Fruit fly (Drosophila melanogaster) whole organism, embryonic: Measurements from ENCODE around the gene CG9297.

Experiments used
- B-H2 ChIP-seq: fragments of 200-800 bp; sonication (Bioruptor generic); optimal IDR thresholded peaks from 2 replicates; lab custom pipeline; 2018; ENCODE audit warnings: missing biosample characterization, mild to moderate bottlenecking, missing genetic modification characterization
- Bdp1 ChIP-seq: fragments of 200-800 bp; sonication (Bioruptor generic); optimal IDR thresholded peaks from 3 replicates; lab custom pipeline; 2016; ENCODE audit warnings: missing biosample characterization, missing genetic modification characterization
- CG11695 ChIP-seq: fragments of 200-800 bp; sonication (Bioruptor generic); IDR thresholded peaks from 3 replicates; pipeline ENCODE4 v1.3.6; 2022; ENCODE audit warnings: missing biosample characterization, missing genetic modification characterization
- CG13287 ChIP-seq: fragments of 200-800 bp; sonication (Bioruptor generic); IDR thresholded peaks from 2 replicates; pipeline ENCODE4 v1.3.6; 2022; ENCODE audit warnings: missing biosample characterization, missing genetic modification characterization; ENCODE audit not compliant: partially characterized antibody
- CG13775 ChIP-seq: fragments of 200-800 bp; sonication (Bioruptor generic); optimal IDR thresholded peaks from 3 replicates; lab custom pipeline; 2017; ENCODE audit warnings: missing biosample characterization, mild to moderate bottlenecking, missing genetic modification characterization
- CG15601 ChIP-seq: fragments of 200-800 bp; sonication (Bioruptor generic); optimal IDR thresholded peaks from 3 replicates; lab custom pipeline; 2019; ENCODE audit warnings: missing biosample characterization, mild to moderate bottlenecking, missing genetic modification characterization, moderate library complexity
- CG16863 ChIP-seq: fragments of 200-800 bp; sonication (Bioruptor generic); optimal IDR thresholded peaks from 3 replicates; lab custom pipeline; 2016; ENCODE audit warnings: missing biosample characterization, missing genetic modification characterization
- CG17328 ChIP-seq: fragments of 200-800 bp; sonication (Bioruptor generic); IDR thresholded peaks from 2 replicates; pipeline ENCODE4 v1.3.6; 2022; ENCODE audit warnings: missing biosample characterization, missing genetic modification characterization
- CG17568 ChIP-seq: fragments of 200-800 bp; sonication (Bioruptor generic); optimal IDR thresholded peaks from 2 replicates; lab custom pipeline; 2018; ENCODE audit warnings: missing biosample characterization, mild to moderate bottlenecking, missing genetic modification characterization, moderate library complexity
- CG17612 ChIP-seq: fragments of 200-800 bp; sonication (Bioruptor generic); IDR thresholded peaks from 2 replicates; pipeline ENCODE4 v1.3.6; 2022; ENCODE audit warnings: missing biosample characterization, missing genetic modification characterization
- CG1832 ChIP-seq: fragments of 200-800 bp; sonication (Bioruptor generic); optimal IDR thresholded peaks from 2 replicates; lab custom pipeline; 2017; ENCODE audit warnings: missing biosample characterization, mild to moderate bottlenecking, missing genetic modification characterization, inconsistent platforms
- CG18619 ChIP-seq: fragments of 200-800 bp; sonication (Bioruptor generic); optimal IDR thresholded peaks from 3 replicates; lab custom pipeline; 2017; ENCODE audit warnings: missing biosample characterization, mild to moderate bottlenecking, missing genetic modification characterization
- CG3065 ChIP-seq: fragments of 200-800 bp; sonication (Bioruptor generic); optimal IDR thresholded peaks from 2 replicates; lab custom pipeline; 2016; ENCODE audit warnings: missing biosample characterization, missing genetic modification characterization
- CG32772 ChIP-seq: fragments of 200-800 bp; sonication (Bioruptor generic); IDR thresholded peaks from 2 replicates; pipeline ENCODE4 v1.3.6; 2022; ENCODE audit warnings: missing biosample characterization, missing genetic modification characterization
- CG3407 ChIP-seq: fragments of 200-800 bp; sonication (Bioruptor generic); optimal IDR thresholded peaks from 2 replicates; lab custom pipeline; 2018; ENCODE audit warnings: missing biosample characterization, mild to moderate bottlenecking, missing genetic modification characterization
- CG3838 ChIP-seq: fragments of 200-800 bp; sonication (Bioruptor generic); optimal IDR thresholded peaks from 3 replicates; lab custom pipeline; 2016; ENCODE audit warnings: missing biosample characterization, missing genetic modification characterization
- CG42726 ChIP-seq: fragments of 200-800 bp; sonication (Bioruptor generic); IDR thresholded peaks from 2 replicates; pipeline ENCODE4 v1.3.6; 2022; ENCODE audit warnings: missing biosample characterization, missing genetic modification characterization; ENCODE audit not compliant: partially characterized antibody
- CG4404 ChIP-seq: fragments of 200-800 bp; sonication (Bioruptor generic); IDR thresholded peaks from 2 replicates; pipeline ENCODE4 v1.3.6; 2022; ENCODE audit warnings: missing biosample characterization, missing genetic modification characterization
- CG4820 ChIP-seq: fragments of 200-800 bp; sonication (Bioruptor generic); optimal IDR thresholded peaks from 3 replicates; lab custom pipeline; 2016; ENCODE audit warnings: missing biosample characterization, missing genetic modification characterization
- CG6654 ChIP-seq: fragments of 200-800 bp; sonication (Bioruptor generic); optimal IDR thresholded peaks from 2 replicates; lab custom pipeline; 2017; ENCODE audit warnings: missing biosample characterization, mild to moderate bottlenecking, missing genetic modification characterization
- CG7357 ChIP-seq: fragments of 200-800 bp; sonication (Bioruptor generic); IDR thresholded peaks from 3 replicates; pipeline ENCODE4 v1.3.6; 2022; ENCODE audit warnings: missing biosample characterization, missing genetic modification characterization
- CG7987 ChIP-seq: fragments of 200-800 bp; sonication (Bioruptor generic); optimal IDR thresholded peaks from 2 replicates; lab custom pipeline; 2018; ENCODE audit warnings: missing biosample characterization, mild to moderate bottlenecking, missing genetic modification characterization, moderate library complexity
- CrebB ChIP-seq: fragments of 200-800 bp; sonication (Bioruptor generic); optimal IDR thresholded peaks from 3 replicates; lab custom pipeline; 2018; ENCODE audit warnings: missing biosample characterization, mild to moderate bottlenecking, missing genetic modification characterization
- Dref ChIP-seq: fragments of 200-800 bp; sonication (Bioruptor generic); IDR thresholded peaks from 2 replicates; pipeline ENCODE4 v1.3.6; 2022; ENCODE audit warnings: missing biosample characterization, missing genetic modification characterization
- ERR ChIP-seq: fragments of 200-800 bp; sonication (Bioruptor generic); optimal IDR thresholded peaks from 2 replicates; lab custom pipeline; 2016; ENCODE audit warnings: missing biosample characterization, missing genetic modification characterization
- H15 ChIP-seq: fragments of 200-800 bp; sonication (Bioruptor generic); IDR thresholded peaks from 3 replicates; pipeline ENCODE4 v1.3.6; 2022; ENCODE audit warnings: missing biosample characterization, missing genetic modification characterization
- HmgD ChIP-seq: fragments of 200-800 bp; sonication (Bioruptor generic); optimal IDR thresholded peaks from 3 replicates; lab custom pipeline; 2016; ENCODE audit warnings: missing biosample characterization, missing genetic modification characterization
- MTF-1 ChIP-seq: fragments of 200-800 bp; sonication (Bioruptor generic); optimal IDR thresholded peaks from 2 replicates; lab custom pipeline; 2018; ENCODE audit warnings: missing biosample characterization, mild to moderate bottlenecking, missing genetic modification characterization, borderline replicate concordance
- Pdp1 ChIP-seq, 2 experiments: fragments of 200-800 bp; sonication (Bioruptor generic); optimal IDR thresholded peaks; 3 replicates each; lab custom pipeline; 2016; ENCODE audit warnings: missing biosample characterization in 2 of 2, missing genetic modification characterization in 2 of 2, mild to moderate bottlenecking in 1 of 2, moderate library complexity in 1 of 2
- Sox100B ChIP-seq: fragments of 200-800 bp; sonication (Bioruptor generic); optimal IDR thresholded peaks from 3 replicates; lab custom pipeline; 2018; ENCODE audit warnings: missing biosample characterization, mild to moderate bottlenecking, missing genetic modification characterization
- Sry-β ChIP-seq: fragments of 200-800 bp; sonication (Bioruptor generic); optimal IDR thresholded peaks from 2 replicates; lab custom pipeline; 2018; ENCODE audit warnings: missing biosample characterization, mild to moderate bottlenecking, missing genetic modification characterization, moderate library complexity
- Vsx1 ChIP-seq: fragments of 200-800 bp; sonication (Bioruptor generic); optimal IDR thresholded peaks from 2 replicates; lab custom pipeline; 2017; ENCODE audit warnings: missing biosample characterization, mild to moderate bottlenecking, missing genetic modification characterization, missing genetic modification reagents
- ab ChIP-seq: fragments of 200-800 bp; sonication (Bioruptor generic); optimal IDR thresholded peaks from 2 replicates; lab custom pipeline; 2016; ENCODE audit warnings: missing biosample characterization, missing genetic modification characterization
- bigmax ChIP-seq: fragments of 200-800 bp; sonication (Bioruptor generic); optimal IDR thresholded peaks from 2 replicates; lab custom pipeline; 2018; ENCODE audit warnings: missing biosample characterization, mild to moderate bottlenecking, missing genetic modification characterization
- bowl ChIP-seq: fragments of 200-800 bp; sonication (Bioruptor generic); IDR thresholded peaks from 2 replicates; pipeline ENCODE4 v1.3.6; 2022; ENCODE audit warnings: missing biosample characterization, missing genetic modification characterization
- dati ChIP-seq: fragments of 200-800 bp; sonication (Bioruptor generic); IDR thresholded peaks from 2 replicates; pipeline ENCODE4 v1.3.6; 2022; ENCODE audit warnings: missing biosample characterization, missing genetic modification characterization
- dm ChIP-seq: fragments of 200-800 bp; sonication (Bioruptor generic); optimal IDR thresholded peaks from 3 replicates; lab custom pipeline; 2016; ENCODE audit warnings: missing biosample characterization, missing genetic modification characterization
- fu2 ChIP-seq: fragments of 200-800 bp; sonication (Bioruptor generic); optimal IDR thresholded peaks from 2 replicates; lab custom pipeline; 2016; ENCODE audit warnings: missing biosample characterization, missing genetic modification characterization
- gcm2 ChIP-seq: fragments of 200-800 bp; sonication (Bioruptor generic); optimal IDR thresholded peaks from 2 replicates; lab custom pipeline; 2016; ENCODE audit warnings: missing biosample characterization, missing genetic modification characterization
- kah ChIP-seq: fragments of 200-800 bp; sonication (Bioruptor generic); optimal IDR thresholded peaks from 2 replicates; lab custom pipeline; 2018; ENCODE audit warnings: missing biosample characterization, mild to moderate bottlenecking, missing genetic modification characterization
- ken ChIP-seq: fragments of 200-800 bp; sonication (Bioruptor generic); IDR thresholded peaks from 3 replicates; pipeline ENCODE4 v1.3.6; 2022; ENCODE audit warnings: missing biosample characterization, missing genetic modification characterization
- lov ChIP-seq, 2 experiments: fragments of 200-800 bp in 1 of 2; fragments of >200 bp in 1 of 2; sonication (Bioruptor generic) in 1 of 2; IDR thresholded peaks in 1 of 2; optimal IDR thresholded peaks in 1 of 2; 2 replicates in 1 of 2; 3 replicates in 1 of 2; pipeline versions ENCODE4 v1.3.6 to Lab custom; 2017 to 2022; ENCODE audit warnings: missing biosample characterization in 1 of 2, missing genetic modification characterization in 1 of 2
- otp ChIP-seq: fragments of 200-800 bp; sonication (Bioruptor generic); IDR thresholded peaks from 3 replicates; pipeline ENCODE4, ENCODE4 v1.3.6; 2022; ENCODE audit warnings: missing biosample characterization, missing genetic modification characterization
- p53 ChIP-seq: fragments of 200-800 bp; sonication (Bioruptor generic); optimal IDR thresholded peaks from 2 replicates; lab custom pipeline; 2016; ENCODE audit warnings: missing biosample characterization, missing genetic modification characterization
- sob ChIP-seq: fragments of 200-800 bp; sonication (Bioruptor generic); IDR thresholded peaks from 2 replicates; pipeline ENCODE4 v1.3.6; 2022; ENCODE audit warnings: missing biosample characterization, missing genetic modification characterization
- stwl ChIP-seq: fragments of 200-800 bp; sonication (Bioruptor generic); optimal IDR thresholded peaks from 3 replicates; lab custom pipeline; 2018; ENCODE audit warnings: missing biosample characterization, mild to moderate bottlenecking, missing genetic modification characterization, moderate library complexity
- tgo ChIP-seq: fragments of 200-800 bp; sonication (Bioruptor generic); IDR thresholded peaks from 3 replicates; pipeline ENCODE4 v1.3.6; 2022; ENCODE audit warnings: missing biosample characterization, missing genetic modification characterization
- tio ChIP-seq: fragments of 200-800 bp; sonication (Bioruptor generic); optimal IDR thresholded peaks from 2 replicates; lab custom pipeline; 2017; ENCODE audit warnings: missing biosample characterization, missing genetic modification characterization, inconsistent platforms
- tna ChIP-seq: fragments of 200-800 bp; sonication (Bioruptor generic); IDR thresholded peaks from 2 replicates; pipeline ENCODE4 v1.3.6; 2022; ENCODE audit warnings: missing biosample characterization, missing genetic modification characterization; ENCODE audit not compliant: partially characterized antibody

The CG9297 gene

dm6 chr3R:13793979-13794665 is 22.8 kb downstream of the CG9297 start (continued):
- TF ChIP-seq lov (optimal IDR thresholded peaks at IDR 0.05; lab: Kevin White, UChicago) (no peak), lov (GFP tag; IDR thresholded peaks at IDR 0.05; lab: Robert Waterston, UW) (no peak), CG15601 (tag; lab: Kevin White, UChicago) (peak; percentile 82), CG17328 (GFP tag; lab: Robert Waterston, UW) (peak; percentile 60), CG3065 (no peak), CG4404 (GFP tag; lab: Robert Waterston, UW) (no peak), ERR (GFP tag; lab: Kevin White, UChicago) (no peak), gcm2 (GFP tag; lab: Kevin White, UChicago) (no peak), ab (GFP tag; lab: Kevin White, UChicago) (no peak), Dref (GFP tag; lab: Robert Waterston, UW) (no peak), dm (no peak), tio (GFP tag; lab: Kevin White, UChicago) (peak; percentile 36), CG7987 (no peak), CG4820 (peak; percentile 58), Pdp1 (GFP tag; optimal IDR thresholded peaks at IDR 0.05; lab: Kevin White, UChicago) (peak in 1 of 2 experiments; percentile 24), HmgD (GFP tag; lab: Kevin White, UChicago) (no peak), Sry-β (GFP tag; lab: Kevin White, UChicago) (no peak), CG17612 (no peak), kah (peak; percentile 13), CG6654 (GFP tag; lab: Kevin White, UChicago) (no peak), CG18619 (GFP tag; lab: Kevin White, UChicago) (peak; percentile 43), tna (GFP tag; lab: Robert Waterston, UW) (no peak), sob (GFP tag; lab: Robert Waterston, UW) (peak; percentile 17; the same call in 1 of the 2 replicates), CG17568 (GFP tag; lab: Kevin White, UChicago) (peak; percentile 53), CG3838 (GFP tag; lab: Kevin White, UChicago) (peak; percentile 31), CG11695 (GFP tag; lab: Robert Waterston, UW) (peak; percentile 49; the same call in 1 of the 3 replicates), CG7357 (no peak), dati (GFP tag; lab: Robert Waterston, UW) (no peak), MTF-1 (GFP tag; lab: Kevin White, UChicago) (no peak), bigmax (GFP tag; lab: Kevin White, UChicago) (no peak), CG16863 (GFP tag; lab: Kevin White, UChicago) (no peak), Vsx1 (GFP tag; lab: Kevin White, UChicago) (peak; percentile 11), ken (GFP tag; lab: Robert Waterston, UW) (peak; percentile 65; the same call in 1 of the 3 replicates), H15 (GFP tag; lab: Robert Waterston, UW) (peak; percentile 61; the same call in 2 of the 3 replicates), tgo (peak; percentile 62), CG42726 (GFP tag; lab: Robert Waterston, UW) (no peak), Bdp1 (GFP tag; lab: Kevin White, UChicago) (no peak), bowl (GFP tag; lab: Robert Waterston, UW) (no peak), Sox100B (GFP tag; lab: Kevin White, UChicago) (peak; percentile 69), CG13775 (GFP tag; lab: Kevin White, UChicago) (peak; percentile 42), p53 (GFP tag; lab: Kevin White, UChicago) (no peak), CG32772 (peak; percentile 70), CG3407 (GFP tag; lab: Kevin White, UChicago) (peak; percentile 74), CrebB (tag; lab: Kevin White, UChicago) (no peak), otp (GFP tag; lab: Robert Waterston, UW) (0 out of 3 replicates have a peak, but pooled peaks have one; percentile 35), CG1832 (no peak), stwl (tag; lab: Kevin White, UChicago) (no peak), fu2 (GFP tag; lab: Kevin White, UChicago) (no peak), CG13287 (GFP tag; lab: Robert Waterston, UW) (no peak), B-H2 (GFP tag; lab: Kevin White, UChicago) (no peak)
